Worm (Caenorhabditis elegans) whole organism, early embryonic: ENCODE data around the gene fog-2.

Source experiments
- ama-1 ChIP-seq: fragments of 150-350 bp; optimal IDR thresholded peaks from 2 replicates; lab custom pipeline; 2014
- ceh-36 ChIP-seq: sonication (generic microtip); optimal IDR thresholded peaks from 2 replicates; lab custom pipeline; 2016; ENCODE audit warnings: missing genetic modification characterization, inconsistent platforms, missing compliant biosample characterization
- ets-7 ChIP-seq: sonication (generic microtip); optimal IDR thresholded peaks from 2 replicates; lab custom pipeline; 2016; ENCODE audit warnings: missing genotype, missing genetic modification characterization, missing compliant biosample characterization
- flt-1 ChIP-seq: fragments of 200-800 bp; sonication (Bioruptor generic); IDR thresholded peaks from 2 replicates; pipeline ENCODE4 v1.3.6; 2022; ENCODE audit warnings: missing genetic modification characterization, missing compliant biosample characterization
- hmbx-1 ChIP-seq: sonication (generic microtip); optimal IDR thresholded peaks from 2 replicates; lab custom pipeline; 2016; ENCODE audit warnings: mild to moderate bottlenecking, missing genetic modification characterization, missing compliant biosample characterization
- pes-1 ChIP-seq: fragments of 200-800 bp; sonication (Bioruptor generic); IDR thresholded peaks from 2 replicates; pipeline ENCODE4 v1.3.6; 2022; ENCODE audit warnings: missing genetic modification reagents, missing genetic modification characterization, missing compliant biosample characterization
- scrt-1 ChIP-seq: fragments of 200-800 bp; sonication (Bioruptor generic); IDR thresholded peaks from 2 replicates; pipeline ENCODE4 v1.3.6; 2022; ENCODE audit warnings: missing genetic modification characterization, missing compliant biosample characterization

- TF ChIP-seq ets-7 (tag; lab: Kevin White, UChicago) (no peak), hmbx-1 (tag; lab: Kevin White, UChicago) (no peak), ama-1 (lab: Kevin White, UChicago) (no peak), flt-1 (no peak), scrt-1 (GFP tag; lab: Robert Waterston, UW) (no peak), ceh-36 (tag; lab: Kevin White, UChicago) (no peak), pes-1 (GFP tag; lab: Robert Waterston, UW) (no peak)
Observed at ce11 chrV:20225312-20225711, 26.3 kb downstream of the fog-2 start.
